Fruit fly (Drosophila melanogaster): ENCODE data around the gene CG32228.

The CG32228 gene

DNA sequence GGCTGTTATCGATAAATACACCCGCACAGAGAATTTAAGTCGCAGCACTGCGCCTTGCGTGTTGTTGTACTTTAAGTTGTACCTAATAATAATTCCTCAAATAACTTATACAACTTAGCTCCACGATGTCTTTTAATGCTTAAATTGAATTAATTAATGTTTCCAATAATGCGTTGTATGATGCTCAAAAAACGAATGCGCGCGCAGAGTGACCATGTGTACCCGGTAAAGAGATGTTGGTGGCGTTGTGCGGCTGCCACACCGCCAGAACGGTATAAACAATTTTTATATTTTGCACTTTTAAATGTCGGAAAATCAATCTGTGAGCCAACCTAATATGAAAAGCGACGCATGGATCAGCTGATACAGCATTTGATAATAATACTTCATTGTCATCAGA lies 39.5 kb upstream of the CG32228 start (continued):
- TF ChIP-seq CG14710 (tag; optimal IDR thresholded peaks at IDR 0.05) (peak; percentile 60), CrebB (tag; optimal IDR thresholded peaks at IDR 0.05) (no peak), HHEX (GFP tag; optimal IDR thresholded peaks at IDR 0.05) (no peak), chinmo (GFP tag; IDR thresholded peaks at IDR 0.05; ENCODE audit: partially characterized antibody) (no peak), scrt (GFP tag; optimal IDR thresholded peaks at IDR 0.05) (no peak), z (GFP tag; IDR thresholded peaks at IDR 0.05) (no peak), sens (GFP tag) (peak; percentile 77), CG8359 (GFP tag; optimal IDR thresholded peaks at IDR 0.05; ENCODE audit: borderline replicate concordance) (no peak), CG9797 (GFP tag; optimal IDR thresholded peaks at IDR 0.05) (peak; percentile 81), CG4617 (GFP tag; optimal IDR thresholded peaks at IDR 0.05; ENCODE audit: borderline replicate concordance) (peak; percentile 88), CG1603 (tag; optimal IDR thresholded peaks at IDR 0.05) (no peak), Abd-B (GFP tag; optimal IDR thresholded peaks at IDR 0.05) (peak; percentile 44), ato (GFP tag; IDR thresholded peaks at IDR 0.05; ENCODE audit: partially characterized antibody) (no peak), fd3F (GFP tag; optimal IDR thresholded peaks at IDR 0.05) (no peak), C15 (GFP tag; IDR thresholded peaks at IDR 0.05) (no peak), CG15269 (tag; optimal IDR thresholded peaks at IDR 0.05) (no peak), Usf (GFP tag; optimal IDR thresholded peaks at IDR 0.05) (no peak), CG31224 (GFP tag; IDR thresholded peaks at IDR 0.05) (no peak), eve (GFP tag; optimal IDR thresholded peaks at IDR 0.05) (no peak), ssp (GFP tag; IDR thresholded peaks at IDR 0.05) (no peak), Hr51 (GFP tag; optimal IDR thresholded peaks at IDR 0.05) (no peak), Drgx (GFP tag; IDR thresholded peaks at IDR 0.05) (no peak), gcm2 (GFP tag; optimal IDR thresholded peaks at IDR 0.05) (no peak), Doc2 (GFP tag; IDR thresholded peaks at IDR 0.05) (no peak), CG14014 (GFP tag; IDR thresholded peaks at IDR 0.05) (no peak), schlank (tag; optimal IDR thresholded peaks at IDR 0.05) (no peak), MBD-R2 (GFP tag; IDR thresholded peaks at IDR 0.05) (peak; percentile 64), CG11696 (GFP tag; IDR thresholded peaks at IDR 0.05) (no peak), CG9437 (GFP tag; optimal IDR thresholded peaks at IDR 0.05) (no peak), Lpt (GFP tag; optimal IDR thresholded peaks at IDR 0.05) (no peak), sd (tag; optimal IDR thresholded peaks at IDR 0.05) (no peak), hb (GFP tag; IDR thresholded peaks at IDR 0.05; ENCODE audit: partially characterized antibody) (no peak), pum (GFP tag; optimal IDR thresholded peaks at IDR 0.05) (no peak), wdn (GFP tag; IDR thresholded peaks at IDR 0.05) (no peak), Ptx1 (GFP tag; IDR thresholded peaks at IDR 0.05) (no peak), CG17359 (tag; optimal IDR thresholded peaks at IDR 0.05) (no peak), ken (GFP tag; IDR thresholded peaks at IDR 0.05) (no peak), H2.0 (GFP tag; IDR thresholded peaks at IDR 0.05) (no peak), Bteb2 (GFP tag; optimal IDR thresholded peaks at IDR 0.05) (no peak), CHES-1-like (GFP tag; optimal IDR thresholded peaks at IDR 0.05) (peak; percentile 64), rib (GFP tag; IDR thresholded peaks at IDR 0.05) (no peak), CG4730 (GFP tag; IDR thresholded peaks at IDR 0.05) (no peak), otp (GFP tag; IDR thresholded peaks at IDR 0.05) (no peak), CG7786 (GFP tag; optimal IDR thresholded peaks at IDR 0.05) (no peak), CG2129 (GFP tag; IDR thresholded peaks at IDR 0.05; ENCODE audit: partially characterized antibody) (no peak), CG10565 (GFP tag; optimal IDR thresholded peaks at IDR 0.05) (no peak), luna (GFP tag; optimal IDR thresholded peaks at IDR 0.05) (no peak), mirr (GFP tag; optimal IDR thresholded peaks at IDR 0.05) (no peak), zfh2 (GFP tag; optimal IDR thresholded peaks at IDR 0.05) (no peak), CG7839 (tag; optimal IDR thresholded peaks at IDR 0.05) (no peak), Mes4 (GFP tag; optimal IDR thresholded peaks at IDR 0.05) (no peak), E2f2 (GFP tag; IDR thresholded peaks at IDR 0.05) (peak; percentile 82)
